Fruit fly (Drosophila melanogaster): ENCODE results near the gene AlkB.

AlkB gene

dm6 chrX:15859387-15859786 lies at the start of gene AlkB:
Gene AlkB, minus strand, starts transcription at chrX:15859487.
- TF ChIP-seq usp (GFP tag; optimal IDR thresholded peaks at IDR 0.05) (no peak), Dll (optimal IDR thresholded peaks at IDR 0.05) (no peak), CG8478 (optimal IDR thresholded peaks at IDR 0.05) (no peak), EcR (GFP tag; optimal IDR thresholded peaks at IDR 0.05) (no peak), psq (optimal IDR thresholded peaks at IDR 0.05) (no peak), pan (optimal IDR thresholded peaks at IDR 0.05) (no peak)

DNA sequence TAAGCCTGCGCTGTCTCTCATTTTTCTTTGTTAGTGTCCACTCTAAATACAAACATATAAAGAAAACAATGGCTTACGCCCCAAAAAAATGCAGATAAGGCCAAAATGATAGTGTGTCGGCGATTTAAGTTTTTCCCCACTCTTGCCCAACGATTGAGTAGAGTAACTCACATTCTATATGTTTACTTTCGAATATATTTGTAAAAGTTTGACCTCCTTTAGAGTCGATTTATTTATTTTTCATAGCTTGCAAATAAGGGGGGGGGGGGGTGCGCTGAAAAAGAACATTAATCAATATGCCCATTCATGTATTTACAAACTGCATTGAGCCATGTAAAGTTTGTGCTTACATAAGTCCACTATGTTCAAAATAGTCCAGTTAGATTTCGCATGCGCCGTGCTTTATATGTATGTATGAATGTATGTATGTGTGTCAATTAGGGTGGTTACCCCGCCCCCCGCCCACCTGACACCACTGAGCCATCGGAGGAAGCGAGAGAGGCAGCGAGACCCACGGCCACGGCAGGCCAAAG lies 34.5 kb upstream of the AlkB start:
- TF ChIP-seq psq (optimal IDR thresholded peaks at IDR 0.05), result no peak
- TF ChIP-seq Dll (optimal IDR thresholded peaks at IDR 0.05), result no peak
- TF ChIP-seq usp (GFP tag; optimal IDR thresholded peaks at IDR 0.05), result no peak
- TF ChIP-seq EcR (GFP tag; optimal IDR thresholded peaks at IDR 0.05), result no peak
- TF ChIP-seq CG8478 (optimal IDR thresholded peaks at IDR 0.05), result no peak
- TF ChIP-seq pan (optimal IDR thresholded peaks at IDR 0.05), result no peak

dm6 chrX:15891606-15892345 lies 32.5 kb upstream of the AlkB start, which contains the start of gene shi:
Gene shi, plus strand, starts transcription at chrX:15892116.
- no peak for TF ChIP-seq Dll (optimal IDR thresholded peaks at IDR 0.05)
- TF ChIP-seq EcR (GFP tag; optimal IDR thresholded peaks at IDR 0.05), result no peak
- TF ChIP-seq CG8478 (optimal IDR thresholded peaks at IDR 0.05), result no peak
- no peak for TF ChIP-seq usp (GFP tag; optimal IDR thresholded peaks at IDR 0.05)
- no peak for TF ChIP-seq pan (optimal IDR thresholded peaks at IDR 0.05)
- no peak for TF ChIP-seq psq (optimal IDR thresholded peaks at IDR 0.05)

DNA sequence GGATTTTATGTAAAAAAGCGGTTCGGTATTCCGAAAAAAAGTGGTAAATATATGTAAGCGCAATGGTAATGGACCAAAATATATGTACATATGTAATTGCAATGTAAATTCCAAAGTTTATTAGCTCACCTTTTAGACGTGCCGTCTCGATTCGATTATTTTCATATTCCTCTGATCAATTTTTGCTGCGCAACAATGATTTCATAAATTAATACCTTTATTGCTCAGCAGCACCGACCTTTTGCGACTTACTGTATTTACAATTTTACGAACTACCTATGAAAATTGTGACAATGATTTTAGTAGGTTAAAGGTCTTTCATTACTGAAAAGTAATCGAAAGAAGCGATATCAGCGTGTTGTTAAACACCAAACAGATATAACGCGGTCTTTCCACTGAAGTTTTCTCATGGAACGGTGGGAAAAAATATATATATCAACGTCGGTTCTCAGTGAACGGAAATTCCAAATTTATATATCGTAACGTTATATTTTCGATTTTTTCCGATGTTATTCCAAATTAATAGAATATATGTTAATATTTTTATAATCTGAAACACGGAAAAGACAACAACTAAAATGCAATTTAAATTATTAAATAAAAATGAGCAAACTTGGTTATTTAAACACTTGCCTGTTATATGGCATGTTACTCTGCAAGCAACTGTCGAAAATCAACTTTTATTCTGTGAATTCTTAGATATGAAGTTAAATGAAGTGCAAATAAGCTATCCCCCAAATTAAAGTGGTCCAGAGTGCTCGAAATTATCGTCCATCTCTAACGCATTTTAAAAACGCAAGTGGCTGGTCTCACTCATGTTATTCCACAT lies 30.7 kb upstream of the AlkB start, which contains the start of the genes MSBP and CG15916:
Gene MSBP (minus strand): TSS at position 330 of the 829 bp plus-strand sequence.
Gene CG15916 (plus strand): TSS at position 810 of the 829 bp plus-strand sequence.
- TF ChIP-seq usp (GFP tag; optimal IDR thresholded peaks at IDR 0.05), result no peak
- TF ChIP-seq psq (optimal IDR thresholded peaks at IDR 0.05), result no peak

dm6 chrX:15888763-15889162 lies 29.5 kb upstream of the AlkB start:
- no peak for TF ChIP-seq usp (GFP tag; optimal IDR thresholded peaks at IDR 0.05)
- no peak for TF ChIP-seq psq (optimal IDR thresholded peaks at IDR 0.05)
- TF ChIP-seq Dll (optimal IDR thresholded peaks at IDR 0.05), result no peak
- no peak for TF ChIP-seq CG8478 (optimal IDR thresholded peaks at IDR 0.05)
- no peak for TF ChIP-seq pan (optimal IDR thresholded peaks at IDR 0.05)
- no peak for TF ChIP-seq EcR (GFP tag; optimal IDR thresholded peaks at IDR 0.05)

dm6 chrX:15887247-15887616 lies 27.9 kb upstream of the AlkB start, which contains the start of gene tay:
Gene tay, minus strand, starts transcription at chrX:15887311.
- no peak for TF ChIP-seq pan (optimal IDR thresholded peaks at IDR 0.05)
- TF ChIP-seq EcR (GFP tag; optimal IDR thresholded peaks at IDR 0.05), result no peak
- TF ChIP-seq psq (optimal IDR thresholded peaks at IDR 0.05), result no peak
- TF ChIP-seq CG8478 (optimal IDR thresholded peaks at IDR 0.05), result no peak
- TF ChIP-seq Dll (optimal IDR thresholded peaks at IDR 0.05), result no peak
- no peak for TF ChIP-seq usp (GFP tag; optimal IDR thresholded peaks at IDR 0.05)

DNA sequence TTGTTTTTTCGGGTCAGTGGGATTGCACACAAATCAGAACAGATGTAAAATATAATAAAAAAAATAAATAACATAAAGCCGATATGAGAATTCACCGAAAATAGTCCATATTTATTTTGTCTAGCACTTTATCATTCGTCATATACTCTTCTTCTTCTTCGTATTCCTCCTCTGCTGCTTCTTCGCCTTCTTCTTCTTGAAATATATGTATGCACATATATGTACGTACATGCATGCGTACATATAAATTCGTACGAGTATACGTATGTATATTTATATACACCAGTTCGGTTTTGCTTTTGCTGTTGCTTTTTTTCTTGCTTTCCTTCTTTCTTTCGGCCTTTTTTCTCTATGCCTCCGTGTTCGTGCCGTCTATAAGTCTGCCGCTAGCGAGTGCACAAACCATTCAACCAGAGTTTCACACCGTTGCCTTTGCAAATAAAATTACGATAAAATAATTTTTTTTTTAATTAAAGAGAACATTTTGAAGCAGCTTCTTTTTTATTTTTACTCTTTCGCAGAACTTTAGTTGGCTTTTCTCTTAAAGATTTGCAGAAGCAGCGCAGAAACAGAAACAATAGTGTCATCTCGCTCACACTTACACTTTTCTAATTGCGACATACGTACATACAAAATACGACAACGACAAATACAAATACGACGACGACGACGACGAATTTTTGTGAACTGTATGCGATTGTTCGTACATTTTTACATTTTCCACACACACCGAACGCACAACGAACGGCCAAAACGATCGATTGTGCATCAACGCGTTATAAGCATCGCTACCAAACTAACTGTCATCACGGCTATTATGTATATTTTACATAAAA lies 27.3 kb upstream of the AlkB start:
- TF ChIP-seq Dll (optimal IDR thresholded peaks at IDR 0.05) (no peak), CG8478 (optimal IDR thresholded peaks at IDR 0.05) (no peak), pan (optimal IDR thresholded peaks at IDR 0.05) (no peak), EcR (GFP tag; optimal IDR thresholded peaks at IDR 0.05) (no peak), psq (optimal IDR thresholded peaks at IDR 0.05) (no peak)

- TF ChIP-seq Dll (optimal IDR thresholded peaks at IDR 0.05) (no peak), usp (GFP tag; optimal IDR thresholded peaks at IDR 0.05) (no peak), EcR (GFP tag; optimal IDR thresholded peaks at IDR 0.05) (no peak), pan (optimal IDR thresholded peaks at IDR 0.05) (no peak), CG8478 (optimal IDR thresholded peaks at IDR 0.05) (no peak), psq (optimal IDR thresholded peaks at IDR 0.05) (no peak)
Observed at dm6 chrX:15875569-15875968, 16.3 kb upstream of the AlkB start.

- TF ChIP-seq psq (optimal IDR thresholded peaks at IDR 0.05) (no peak), Dll (optimal IDR thresholded peaks at IDR 0.05) (no peak), CG8478 (optimal IDR thresholded peaks at IDR 0.05) (no peak), EcR (GFP tag; optimal IDR thresholded peaks at IDR 0.05) (no peak), pan (optimal IDR thresholded peaks at IDR 0.05) (no peak), usp (GFP tag; optimal IDR thresholded peaks at IDR 0.05) (no peak)
Observed at dm6 chrX:15874437-15874836, 15.2 kb upstream of the AlkB start.

DNA sequence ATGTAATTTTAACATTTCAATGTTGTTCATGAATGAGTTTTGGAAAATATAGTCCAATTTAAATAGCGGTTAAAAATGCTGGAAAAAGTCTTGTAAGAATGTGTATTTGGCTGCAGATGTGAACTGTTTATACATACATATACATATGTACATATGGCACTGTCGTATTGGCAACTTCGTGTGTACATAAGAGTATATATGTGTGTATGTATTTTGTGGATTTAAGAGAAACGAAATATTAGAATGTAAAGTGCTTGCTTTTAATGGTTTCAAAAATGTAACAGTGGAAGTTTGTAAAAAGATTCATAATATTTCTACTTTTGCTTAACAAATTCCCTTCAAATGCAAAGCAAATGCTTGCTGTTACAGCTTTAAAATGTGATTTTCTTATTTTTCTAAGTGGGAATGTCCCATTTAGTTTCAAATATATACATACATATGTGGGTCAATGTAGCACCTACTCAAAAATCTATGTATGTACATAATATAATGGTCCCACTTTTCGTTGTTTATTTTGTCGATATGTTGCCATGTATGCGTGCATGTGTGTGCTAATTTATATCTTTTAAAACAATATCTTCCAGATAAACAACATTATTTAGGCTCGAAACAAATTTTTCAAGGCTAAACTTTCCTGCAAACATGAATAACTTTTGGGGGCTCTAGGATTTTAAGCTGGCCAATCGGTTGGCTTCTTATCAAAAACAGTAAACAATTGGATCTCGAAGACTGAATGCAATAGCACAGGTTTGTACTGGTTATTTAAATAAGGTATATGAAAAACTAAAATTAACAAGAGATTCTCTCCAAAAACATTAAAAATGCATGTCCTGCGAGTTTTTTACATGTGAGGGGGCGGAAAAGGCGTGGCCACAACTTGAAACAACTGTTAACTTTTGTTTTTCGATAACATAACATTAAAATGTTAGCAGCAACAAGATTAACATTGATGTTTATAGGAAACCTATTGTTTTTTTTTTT lies 11.8 kb upstream of the AlkB start:
- TF ChIP-seq EcR (GFP tag; optimal IDR thresholded peaks at IDR 0.05) (no peak), psq (optimal IDR thresholded peaks at IDR 0.05) (no peak), pan (optimal IDR thresholded peaks at IDR 0.05) (no peak), usp (GFP tag; optimal IDR thresholded peaks at IDR 0.05) (no peak), Dll (optimal IDR thresholded peaks at IDR 0.05) (no peak), CG8478 (optimal IDR thresholded peaks at IDR 0.05) (no peak)

Data from whole organism.